Worm (Caenorhabditis elegans): ENCODE results near the gene cyy-1.

The cyy-1 gene

ce11 chrIII:8425076-8425475, 19.4 kb downstream of the cyy-1 start (continued):
- no peak for TF ChIP-seq C38D4.7 (GFP tag; optimal IDR thresholded peaks at IDR 0.05)
- peak; percentile 14 for TF ChIP-seq ceh-48 (tag; optimal IDR thresholded peaks at IDR 0.05)
- peak; percentile 32 for TF ChIP-seq F13H6.1 (tag; optimal IDR thresholded peaks at IDR 0.05)
- peak; percentile 42 for TF ChIP-seq hlh-6 (tag; optimal IDR thresholded peaks at IDR 0.05)

ce11 chrIII:8426271-8426670, 20.6 kb downstream of the cyy-1 start, which contains the start of gene cec-1:
Gene cec-1 (plus strand): TSS chrIII:8426333.
- TF ChIP-seq unc-42 (tag; optimal IDR thresholded peaks at IDR 0.05) (peak; percentile 55), tbx-2 (tag; optimal IDR thresholded peaks at IDR 0.05) (no peak)

- TF ChIP-seq ztf-16 (tag; optimal IDR thresholded peaks at IDR 0.05) (no peak), lin-11 (tag; optimal IDR thresholded peaks at IDR 0.05) (no peak), rnt-1 (tag; optimal IDR thresholded peaks at IDR 0.05) (no peak), fax-1 (tag; optimal IDR thresholded peaks at IDR 0.05) (no peak), K02D7.2 (tag; optimal IDR thresholded peaks at IDR 0.05) (no peak), pqm-1 (tag; optimal IDR thresholded peaks at IDR 0.05) (no peak), C08G9.2 (tag; optimal IDR thresholded peaks at IDR 0.05) (no peak), unc-55 (GFP tag; optimal IDR thresholded peaks at IDR 0.05) (no peak)
Observed at ce11 chrIII:8429035-8429434, 23.4 kb downstream of the cyy-1 start, which contains the start of gene ZK1236.1. Gene ZK1236.1 (plus strand): TSS chrIII:8429297.

- TF ChIP-seq pag-3 (tag; optimal IDR thresholded peaks at IDR 0.05; ENCODE audit: borderline replicate concordance), result no peak
- TF ChIP-seq npax-4 (tag; optimal IDR thresholded peaks at IDR 0.05), result no peak
- TF ChIP-seq ttx-3 (tag; optimal IDR thresholded peaks at IDR 0.05), result no peak
- TF ChIP-seq sox-4 (tag; optimal IDR thresholded peaks at IDR 0.05), result no peak
- no peak for TF ChIP-seq hlh-30 (tag; optimal IDR thresholded peaks at IDR 0.05; ENCODE audit: insufficient read depth)
- TF ChIP-seq tbx-2 (tag; optimal IDR thresholded peaks at IDR 0.05), result no peak
- no peak for TF ChIP-seq ama-1 (optimal IDR thresholded peaks at IDR 0.05)
Observed at ce11 chrIII:8429497-8429896, 23.8 kb downstream of the cyy-1 start.

ce11 chrIII:8432143-8432542, 26.5 kb downstream of the cyy-1 start, which contains the start of gene ZK1236.5:
Gene ZK1236.5 (minus strand): TSS chrIII:8432214.
- TF ChIP-seq nfya-1 (tag; optimal IDR thresholded peaks at IDR 0.05) (peak; percentile 26), fkh-10 (GFP tag; optimal IDR thresholded peaks at IDR 0.05) (no peak), elt-4 (tag; optimal IDR thresholded peaks at IDR 0.05) (no peak), ceh-9 (tag; optimal IDR thresholded peaks at IDR 0.05) (no peak), pha-4 (tag; optimal IDR thresholded peaks at IDR 0.05) (no peak)

ce11 chrIII:8435074-8435473, 29.4 kb downstream of the cyy-1 start, which contains the start of gene ZK1236.9:
Gene ZK1236.9 (minus strand): TSS chrIII:8435174.
- TF ChIP-seq nhr-11 (tag; optimal IDR thresholded peaks at IDR 0.05) (no peak), fkh-6 (tag; optimal IDR thresholded peaks at IDR 0.05) (no peak), pqm-1 (tag; optimal IDR thresholded peaks at IDR 0.05) (no peak)

ce11 chrIII:8437763-8438414, 32.2 kb downstream of the cyy-1 start:
- no peak for TF ChIP-seq mec-3 (tag; optimal IDR thresholded peaks at IDR 0.05; ENCODE audit: borderline replicate concordance)
- TF ChIP-seq fax-1 (tag; optimal IDR thresholded peaks at IDR 0.05), result no peak
- TF ChIP-seq che-1 (tag; optimal IDR thresholded peaks at IDR 0.05), result no peak
- no peak for TF ChIP-seq eyg-1 (tag; optimal IDR thresholded peaks at IDR 0.05)
- TF ChIP-seq ceh-22 (tag; optimal IDR thresholded peaks at IDR 0.05), result no peak
- no peak for TF ChIP-seq hlh-8 (tag; optimal IDR thresholded peaks at IDR 0.05)
- TF ChIP-seq npax-4 (tag; optimal IDR thresholded peaks at IDR 0.05), result no peak
- TF ChIP-seq ceh-24 (tag; optimal IDR thresholded peaks at IDR 0.05), result no peak
- TF ChIP-seq ceh-19 (GFP tag; optimal IDR thresholded peaks at IDR 0.05), result no peak
- no peak for TF ChIP-seq sox-2 (GFP tag; IDR thresholded peaks at IDR 0.05)
- no peak for TF ChIP-seq ahr-1 (tag; optimal IDR thresholded peaks at IDR 0.05)
- TF ChIP-seq ceh-30 (tag; optimal IDR thresholded peaks at IDR 0.05), result no peak
- TF ChIP-seq zip-5 (tag; optimal IDR thresholded peaks at IDR 0.05), result no peak
- TF ChIP-seq pat-9 (tag; optimal IDR thresholded peaks at IDR 0.05), result no peak

All from whole organism, late embryonic.